Fruit fly (Drosophila melanogaster) whole organism, embryonic: Measurements from ENCODE around the gene Pino.
A peak's percentile ranks its signal among the peaks of the same experiment; 100 is the strongest.

Source experiments
- Antp ChIP-seq: fragments of 200-800 bp; sonication (Bioruptor generic); optimal IDR thresholded peaks from 3 replicates; lab custom pipeline; 2016; ENCODE audit warnings: missing biosample characterization, missing genetic modification characterization
- Atf6 ChIP-seq: fragments of 200-800 bp; sonication (Bioruptor generic); IDR thresholded peaks from 2 replicates; pipeline ENCODE4 v1.3.6; 2022; ENCODE audit warnings: missing biosample characterization, missing genetic modification characterization
- CG10267 ChIP-seq: fragments of 200-800 bp; sonication (Bioruptor generic); optimal IDR thresholded peaks from 2 replicates; lab custom pipeline; 2018; ENCODE audit warnings: missing biosample characterization, mild to moderate bottlenecking, missing genetic modification characterization, moderate library complexity
- CG12155 ChIP-seq: fragments of 200-800 bp; sonication (Bioruptor generic); optimal IDR thresholded peaks from 3 replicates; lab custom pipeline; 2016; ENCODE audit warnings: missing biosample characterization, missing genetic modification characterization
- CG12236 ChIP-seq: fragments of 200-800 bp; sonication (Bioruptor generic); optimal IDR thresholded peaks from 2 replicates; lab custom pipeline; 2016; ENCODE audit warnings: missing biosample characterization, missing genetic modification characterization
- CG12942 ChIP-seq: fragments of 200-800 bp; sonication (Bioruptor generic); optimal IDR thresholded peaks from 3 replicates; lab custom pipeline; 2016; ENCODE audit warnings: missing biosample characterization, missing genetic modification characterization
- CG15011 ChIP-seq: fragments of 200-800 bp; sonication (Bioruptor generic); optimal IDR thresholded peaks from 3 replicates; lab custom pipeline; 2018; ENCODE audit warnings: missing biosample characterization, mild to moderate bottlenecking, missing genetic modification characterization
- CG17912 ChIP-seq: fragments of 200-800 bp; sonication (Bioruptor generic); optimal IDR thresholded peaks from 2 replicates; lab custom pipeline; 2018; ENCODE audit warnings: missing biosample characterization, mild to moderate bottlenecking, missing genetic modification characterization
- CG18764 ChIP-seq: fragments of 200-800 bp; sonication (Bioruptor generic); optimal IDR thresholded peaks from 3 replicates; lab custom pipeline; 2016; ENCODE audit warnings: missing biosample characterization, missing genetic modification characterization
- CG2889 ChIP-seq: fragments of 200-800 bp; sonication (Bioruptor generic); IDR thresholded peaks from 3 replicates; pipeline ENCODE4 v1.3.6; 2022; ENCODE audit warnings: missing biosample characterization, missing genetic modification characterization
- CG31388 ChIP-seq: fragments of 200-800 bp; sonication (Bioruptor generic); optimal IDR thresholded peaks from 2 replicates; lab custom pipeline; 2016; ENCODE audit warnings: missing biosample characterization, missing genetic modification characterization
- CG4328 ChIP-seq: fragments of 200-800 bp; sonication (Bioruptor generic); optimal IDR thresholded peaks from 3 replicates; lab custom pipeline; 2017; ENCODE audit warnings: missing biosample characterization, missing genetic modification reagents, missing genetic modification characterization
- CG4617 ChIP-seq: fragments of 200-800 bp; sonication (Bioruptor generic); optimal IDR thresholded peaks from 3 replicates; lab custom pipeline; 2016; ENCODE audit warnings: missing biosample characterization, missing genetic modification characterization, borderline replicate concordance
- CG6254 ChIP-seq: fragments of 200-800 bp; sonication (Bioruptor generic); optimal IDR thresholded peaks from 3 replicates; lab custom pipeline; 2017; ENCODE audit warnings: mild to moderate bottlenecking, missing biosample characterization, missing genetic modification reagents, missing genetic modification characterization
- CG8089 ChIP-seq: fragments of 200-800 bp; sonication (Bioruptor generic); optimal IDR thresholded peaks from 3 replicates; lab custom pipeline; 2016; ENCODE audit warnings: missing biosample characterization, missing genetic modification characterization
- CG8359 ChIP-seq: fragments of 200-800 bp; sonication (Bioruptor generic); optimal IDR thresholded peaks from 2 replicates; lab custom pipeline; 2017; ENCODE audit warnings: missing biosample characterization, mild to moderate bottlenecking, missing genetic modification characterization, borderline replicate concordance
- CG8388 ChIP-seq: fragments of 200-800 bp; sonication (Bioruptor generic); optimal IDR thresholded peaks from 2 replicates; lab custom pipeline; 2019; ENCODE audit warnings: missing biosample characterization, mild to moderate bottlenecking, missing genetic modification characterization, moderate library complexity
- CHES-1-like ChIP-seq: fragments of 200-800 bp; sonication (Bioruptor generic); optimal IDR thresholded peaks from 2 replicates; lab custom pipeline; 2016; ENCODE audit warnings: missing biosample characterization, missing genetic modification characterization
- Dek ChIP-seq: fragments of 200-800 bp; sonication (Bioruptor generic); optimal IDR thresholded peaks from 3 replicates; lab custom pipeline; 2019; ENCODE audit warnings: missing biosample characterization, mild to moderate bottlenecking, missing genetic modification characterization, moderate library complexity
- Doc2 ChIP-seq: fragments of 200-800 bp; sonication (Bioruptor generic); IDR thresholded peaks from 2 replicates; pipeline ENCODE4 v1.3.6; 2022; ENCODE audit warnings: missing biosample characterization, missing genetic modification characterization
- Doc3 ChIP-seq: fragments of 200-800 bp; sonication (Bioruptor generic); IDR thresholded peaks from 3 replicates; pipeline ENCODE4 v1.3.6; 2022; ENCODE audit warnings: missing biosample characterization, missing genetic modification characterization; ENCODE audit not compliant: partially characterized antibody
- Ets65A ChIP-seq: fragments of 200-800 bp; sonication (Bioruptor generic); peaks from one replicate; lab custom pipeline; 2016; ENCODE audit warnings: missing biosample characterization, missing genetic modification characterization
- Ets97D ChIP-seq: fragments of 200-800 bp; sonication (Bioruptor generic); optimal IDR thresholded peaks from 3 replicates; lab custom pipeline; 2016; ENCODE audit warnings: missing biosample characterization, missing genetic modification characterization
- Fer2 ChIP-seq: fragments of 200-800 bp; sonication (Bioruptor generic); optimal IDR thresholded peaks from 2 replicates; lab custom pipeline; 2018; ENCODE audit warnings: missing biosample characterization, mild to moderate bottlenecking, missing genetic modification characterization, moderate library complexity
- MTF-1 ChIP-seq: fragments of 200-800 bp; sonication (Bioruptor generic); optimal IDR thresholded peaks from 2 replicates; lab custom pipeline; 2018; ENCODE audit warnings: missing biosample characterization, mild to moderate bottlenecking, missing genetic modification characterization, borderline replicate concordance
- NC2α ChIP-seq: fragments of 200-800 bp; sonication (Bioruptor generic); optimal IDR thresholded peaks from 2 replicates; lab custom pipeline; 2016; ENCODE audit warnings: missing biosample characterization, missing genetic modification characterization
- Nf-YB ChIP-seq: fragments of 200-800 bp; sonication (Bioruptor generic); optimal IDR thresholded peaks from 3 replicates; lab custom pipeline; 2019; ENCODE audit warnings: missing biosample characterization, mild to moderate bottlenecking, missing genetic modification characterization, moderate library complexity
- Oli ChIP-seq: fragments of 200-800 bp; sonication (Bioruptor generic); optimal IDR thresholded peaks from 2 replicates; lab custom pipeline; 2018; ENCODE audit warnings: missing biosample characterization, mild to moderate bottlenecking, missing genetic modification characterization, moderate library complexity
- TFAM ChIP-seq: fragments of 200-800 bp; sonication (Bioruptor generic); optimal IDR thresholded peaks from 2 replicates; lab custom pipeline; 2017; ENCODE audit warnings: missing biosample characterization, missing genetic modification characterization, inconsistent platforms
- bbx ChIP-seq: fragments of 200-800 bp; sonication (Bioruptor generic); IDR thresholded peaks from 2 replicates; pipeline ENCODE4 v1.3.6; 2022; ENCODE audit warnings: missing biosample characterization, missing genetic modification characterization; ENCODE audit not compliant: partially characterized antibody
- dati ChIP-seq: fragments of 200-800 bp; sonication (Bioruptor generic); IDR thresholded peaks from 2 replicates; pipeline ENCODE4 v1.3.6; 2022; ENCODE audit warnings: missing biosample characterization, missing genetic modification characterization
- fru ChIP-seq: fragments of >200 bp; optimal IDR thresholded peaks from 2 replicates; lab custom pipeline; 2017
- gce ChIP-seq: fragments of 200-800 bp; sonication (Bioruptor generic); IDR thresholded peaks from 3 replicates; pipeline ENCODE4 v1.3.6; 2022; ENCODE audit warnings: missing biosample characterization, missing genetic modification characterization
- hth ChIP-seq: fragments of >200 bp; optimal IDR thresholded peaks from 2 replicates; lab custom pipeline; 2017; ENCODE audit warnings: inconsistent platforms
- jing ChIP-seq: fragments of 200-800 bp; sonication (Bioruptor generic); optimal IDR thresholded peaks from 2 replicates; lab custom pipeline; 2018; ENCODE audit warnings: missing biosample characterization, mild to moderate bottlenecking, missing genetic modification characterization
- kni ChIP-seq: fragments of 200-800 bp; sonication (Bioruptor generic); optimal IDR thresholded peaks from 3 replicates; lab custom pipeline; 2017; ENCODE audit warnings: mild to moderate bottlenecking, missing biosample characterization, missing genetic modification reagents, missing genetic modification characterization
- lbe ChIP-seq: fragments of 200-800 bp; sonication (Bioruptor generic); optimal IDR thresholded peaks from 2 replicates; lab custom pipeline; 2016; ENCODE audit warnings: missing biosample characterization, mild to moderate bottlenecking, missing genetic modification characterization
- nerfin-2 ChIP-seq: fragments of 200-800 bp; sonication (Bioruptor generic); IDR thresholded peaks from 2 replicates; pipeline ENCODE4 v1.3.6; 2022; ENCODE audit warnings: missing biosample characterization, missing genetic modification characterization; ENCODE audit not compliant: partially characterized antibody
- oc ChIP-seq: fragments of 200-800 bp; sonication (Bioruptor generic); optimal IDR thresholded peaks from 2 replicates; lab custom pipeline; 2018; ENCODE audit warnings: missing biosample characterization, mild to moderate bottlenecking, missing genetic modification characterization, moderate library complexity
- phol ChIP-seq: fragments of 200-800 bp; sonication (Bioruptor generic); optimal IDR thresholded peaks from 3 replicates; lab custom pipeline; 2018; ENCODE audit warnings: missing biosample characterization, mild to moderate bottlenecking, missing genetic modification characterization, moderate library complexity
- prd ChIP-seq, 3 experiments: fragments of >200 bp in 2 of 3; fragments of 200-800 bp in 1 of 3; sonication (Bioruptor generic) in 1 of 3; optimal IDR thresholded peaks in 2 of 3; IDR thresholded peaks in 1 of 3; 2 replicates in 2 of 3; 3 replicates in 1 of 3; pipeline versions ENCODE4 v1.3.6 to Lab custom; 2017 to 2022; ENCODE audit warnings: missing biosample characterization in 1 of 3, missing genetic modification characterization in 1 of 3
- pros ChIP-seq: fragments of 200-800 bp; sonication (Bioruptor generic); optimal IDR thresholded peaks from 3 replicates; lab custom pipeline; 2019; ENCODE audit warnings: missing biosample characterization, mild to moderate bottlenecking, missing genetic modification characterization, moderate library complexity
- sd ChIP-seq: fragments of 200-800 bp; sonication (Bioruptor generic); optimal IDR thresholded peaks from 3 replicates; lab custom pipeline; 2018; ENCODE audit warnings: missing biosample characterization, mild to moderate bottlenecking, missing genetic modification characterization, moderate library complexity
- slbo ChIP-seq: fragments of 200-800 bp; sonication (Bioruptor generic); IDR thresholded peaks from 2 replicates; pipeline ENCODE4 v1.3.6; 2022; ENCODE audit warnings: missing biosample characterization, missing genetic modification characterization
- slp2 ChIP-seq: fragments of 200-800 bp; sonication (Bioruptor generic); optimal IDR thresholded peaks from 2 replicates; lab custom pipeline; 2016; ENCODE audit warnings: missing biosample characterization, missing genetic modification characterization
- stwl ChIP-seq: fragments of 200-800 bp; sonication (Bioruptor generic); optimal IDR thresholded peaks from 3 replicates; lab custom pipeline; 2018; ENCODE audit warnings: missing biosample characterization, mild to moderate bottlenecking, missing genetic modification characterization, moderate library complexity
- tin ChIP-seq: fragments of 200-800 bp; sonication (Bioruptor generic); optimal IDR thresholded peaks from 3 replicates; lab custom pipeline; 2016; ENCODE audit warnings: missing biosample characterization, missing genetic modification characterization
- tio ChIP-seq: fragments of 200-800 bp; sonication (Bioruptor generic); optimal IDR thresholded peaks from 2 replicates; lab custom pipeline; 2017; ENCODE audit warnings: missing biosample characterization, missing genetic modification characterization, inconsistent platforms
- wdn ChIP-seq: fragments of 200-800 bp; sonication (Bioruptor generic); IDR thresholded peaks from 2 replicates; pipeline ENCODE4 v1.3.6; 2022; ENCODE audit warnings: missing biosample characterization, missing genetic modification characterization

Pino gene

dm6 chr2L:1074180-1074864, 54.4 kb downstream of the Pino start (continued):
- TF ChIP-seq Doc2: no peak
- no peak for TF ChIP-seq Fer2
- TF ChIP-seq tin (GFP tag; lab: Kevin White, UChicago): peak; percentile 75
- peak; percentile 52 for TF ChIP-seq NC2α (GFP tag; lab: Kevin White, UChicago)
- no peak for TF ChIP-seq tio (GFP tag; lab: Kevin White, UChicago)
- TF ChIP-seq kni (GFP tag; lab: Kevin White, UChicago): peak; percentile 64
- no peak for TF ChIP-seq hth (lab: Kevin White, UChicago)
- peak; percentile 66 for TF ChIP-seq CG15011
- peak; percentile 88 for TF ChIP-seq oc
- peak; percentile 57 for TF ChIP-seq MTF-1 (GFP tag; lab: Kevin White, UChicago)
- no peak for TF ChIP-seq lbe (GFP tag; lab: Kevin White, UChicago)
- no peak for TF ChIP-seq CG4617 (GFP tag; lab: Kevin White, UChicago)
- TF ChIP-seq jing: peak; percentile 77
- no peak for TF ChIP-seq pros
- peak; percentile 71 for TF ChIP-seq sd (tag; lab: Kevin White, UChicago)
- TF ChIP-seq slbo: peak; percentile 66
- TF ChIP-seq CG17912: no peak
- TF ChIP-seq gce (GFP tag; lab: Robert Waterston, UW): 0 out of 3 replicates have a peak, but pooled peaks have one; percentile 58
- TF ChIP-seq Nf-YB (GFP tag; lab: Kevin White, UChicago): peak; percentile 67
- no peak for TF ChIP-seq bbx (GFP tag; lab: Robert Waterston, UW)
- TF ChIP-seq CG8388: peak; percentile 89
- no peak for TF ChIP-seq Doc3 (GFP tag; lab: Robert Waterston, UW)
- peak; percentile 73 for TF ChIP-seq CG8359 (GFP tag; lab: Kevin White, UChicago)
- TF ChIP-seq phol (tag; lab: Kevin White, UChicago): peak; percentile 89
- peak; percentile 82 for TF ChIP-seq CG10267 (tag; lab: Kevin White, UChicago)
- TF ChIP-seq nerfin-2 (GFP tag; lab: Robert Waterston, UW): no peak
- peak; percentile 67 for TF ChIP-seq CG18764 (GFP tag; lab: Kevin White, UChicago)
- TF ChIP-seq slp2: peak; percentile 76
- TF ChIP-seq Dek (tag; lab: Kevin White, UChicago): peak; percentile 63
- peak; percentile 44 for TF ChIP-seq CG12942 (GFP tag; lab: Kevin White, UChicago)
- TF ChIP-seq prd (optimal IDR thresholded peaks at IDR 0.05; lab: Kevin White, UChicago): no peak
- TF ChIP-seq prd (GFP tag; IDR thresholded peaks at IDR 0.05; lab: Robert Waterston, UW): peak; percentile 85
- TF ChIP-seq wdn (GFP tag; lab: Robert Waterston, UW): 0 out of 2 replicates have a peak, but pooled peaks have one; percentile 26
- peak; percentile 54; the same call in 1 of the 3 replicates for TF ChIP-seq CG2889 (GFP tag; lab: Robert Waterston, UW)
- TF ChIP-seq CG8089: peak; percentile 60
- peak; percentile 91 for TF ChIP-seq Oli (tag; lab: Kevin White, UChicago)
- TF ChIP-seq dati (GFP tag; lab: Robert Waterston, UW): peak; percentile 69; the same call in 1 of the 2 replicates
- TF ChIP-seq Antp (GFP tag; lab: Kevin White, UChicago): peak; percentile 66
- TF ChIP-seq CG12155 (GFP tag; lab: Kevin White, UChicago): peak; percentile 62
- peak; percentile 89 for TF ChIP-seq Ets65A (GFP tag; lab: Kevin White, UChicago)
- TF ChIP-seq TFAM (GFP tag; lab: Kevin White, UChicago): no peak
- TF ChIP-seq stwl (tag; lab: Kevin White, UChicago): peak; percentile 14
- TF ChIP-seq CHES-1-like (GFP tag; lab: Kevin White, UChicago): peak; percentile 58
- peak; percentile 88 for TF ChIP-seq CG6254 (GFP tag; lab: Kevin White, UChicago)
- TF ChIP-seq CG4328 (GFP tag; lab: Kevin White, UChicago): peak; percentile 41
- TF ChIP-seq Ets97D: peak; percentile 21
- no peak for TF ChIP-seq fru (lab: Kevin White, UChicago)
- peak; percentile 71 for TF ChIP-seq CG12236 (GFP tag; lab: Kevin White, UChicago)
- no peak for TF ChIP-seq CG31388 (GFP tag; lab: Kevin White, UChicago)
- TF ChIP-seq Atf6 (GFP tag; lab: Robert Waterston, UW): peak; percentile 70
